Worm (Caenorhabditis elegans) whole organism, mixed stage, embryonic: ENCODE results near the gene tmc-1.

Source experiments
- M03D4.4 ChIP-seq: sonication (generic microtip); optimal IDR thresholded peaks from 2 replicates; lab custom pipeline; 2017; ENCODE audit warnings: mild to moderate bottlenecking, missing genetic modification characterization, missing compliant biosample characterization
- bed-3 ChIP-seq: fragments of 200-800 bp; sonication (Bioruptor generic); optimal IDR thresholded peaks from 3 replicates; lab custom pipeline; 2018; ENCODE audit warnings: mild to moderate bottlenecking, missing genetic modification characterization, moderate library complexity, missing compliant biosample characterization
- blmp-1 ChIP-seq: fragments of 150-350 bp; optimal IDR thresholded peaks from 2 replicates; lab custom pipeline; 2014; ENCODE audit warnings: missing biosample characterization, missing genetic modification characterization
- ceh-39 ChIP-seq: fragments of 150-350 bp; optimal IDR thresholded peaks from 2 replicates; lab custom pipeline; 2014; ENCODE audit warnings: missing biosample characterization, missing genetic modification characterization
- ceh-43 ChIP-seq: fragments of 200-800 bp; sonication (Bioruptor generic); optimal IDR thresholded peaks from 2 replicates; lab custom pipeline; 2018; ENCODE audit warnings: mild to moderate bottlenecking, missing genetic modification characterization, moderate library complexity, missing compliant biosample characterization
- ceh-83 ChIP-seq: fragments of 200-800 bp; sonication (Bioruptor generic); optimal IDR thresholded peaks from 2 replicates; lab custom pipeline; 2018; ENCODE audit warnings: mild to moderate bottlenecking, missing genetic modification characterization, missing compliant biosample characterization
- ces-1 ChIP-seq: fragments of 150-350 bp; optimal IDR thresholded peaks from 2 replicates; lab custom pipeline; 2014; ENCODE audit warnings: missing biosample characterization, missing genetic modification reagents, missing genetic modification characterization
- cnd-1 ChIP-seq: fragments of 200-800 bp; sonication (Bioruptor generic); optimal IDR thresholded peaks from 2 replicates; lab custom pipeline; 2018; ENCODE audit warnings: mild to moderate bottlenecking, missing genetic modification characterization, missing compliant biosample characterization
- drap-1 ChIP-seq: fragments of 200-800 bp; sonication (Bioruptor generic); optimal IDR thresholded peaks from 3 replicates; lab custom pipeline; 2018; ENCODE audit warnings: mild to moderate bottlenecking, missing genetic modification characterization, missing compliant biosample characterization
- elt-1 ChIP-seq: sonication (generic microtip); optimal IDR thresholded peaks from 2 replicates; lab custom pipeline; 2017; ENCODE audit warnings: missing genetic modification characterization, mild to moderate bottlenecking, missing compliant biosample characterization, antibody characterized with exemption, moderate library complexity, borderline replicate concordance; ENCODE audit not compliant: insufficient read depth
- flh-1 ChIP-seq: fragments of 200-800 bp; sonication (Bioruptor generic); optimal IDR thresholded peaks from 2 replicates; lab custom pipeline; 2018; ENCODE audit warnings: mild to moderate bottlenecking, missing genetic modification characterization, moderate library complexity, missing compliant biosample characterization
- ham-2 ChIP-seq: fragments of 200-800 bp; sonication (Bioruptor generic); optimal IDR thresholded peaks from 2 replicates; lab custom pipeline; 2018; ENCODE audit warnings: mild to moderate bottlenecking, missing genetic modification characterization, missing compliant biosample characterization
- hlh-1 ChIP-seq: fragments of 150-350 bp; optimal IDR thresholded peaks from 2 replicates; lab custom pipeline; 2014; ENCODE audit warnings: missing biosample characterization, missing genetic modification reagents, missing genetic modification characterization
- lin-13 ChIP-seq: fragments of 150-350 bp; optimal IDR thresholded peaks from 2 replicates; lab custom pipeline; 2014; ENCODE audit warnings: missing biosample characterization, missing genetic modification characterization
- lin-32 ChIP-seq: fragments of 200-800 bp; sonication (Bioruptor generic); optimal IDR thresholded peaks from 2 replicates; lab custom pipeline; 2018; ENCODE audit warnings: mild to moderate bottlenecking, missing genetic modification characterization, missing compliant biosample characterization
- lsy-2 ChIP-seq: fragments of 150-350 bp; optimal IDR thresholded peaks from 2 replicates; lab custom pipeline; 2014; ENCODE audit warnings: missing biosample characterization, missing genetic modification characterization
- mab-5 ChIP-seq: fragments of 150-350 bp; optimal IDR thresholded peaks from 2 replicates; lab custom pipeline; 2014; ENCODE audit warnings: missing biosample characterization, missing genetic modification characterization
- mep-1 ChIP-seq: fragments of 150-350 bp; optimal IDR thresholded peaks from 2 replicates; lab custom pipeline; 2017; ENCODE audit warnings: missing biosample characterization, missing genetic modification reagents, missing genetic modification characterization, inconsistent platforms
- mls-2 ChIP-seq: sonication (generic microtip); optimal IDR thresholded peaks from 2 replicates; lab custom pipeline; 2016; ENCODE audit warnings: mild to moderate bottlenecking, missing genetic modification characterization, moderate library complexity, missing compliant biosample characterization
- nhr-237 ChIP-seq: fragments of 150-350 bp; optimal IDR thresholded peaks from 2 replicates; lab custom pipeline; 2014; ENCODE audit warnings: missing biosample characterization, missing genetic modification characterization
- nhr-28 ChIP-seq: fragments of 150-350 bp; optimal IDR thresholded peaks from 2 replicates; lab custom pipeline; 2014; ENCODE audit warnings: missing biosample characterization, missing genetic modification characterization
- nhr-76 ChIP-seq: sonication (generic microtip); optimal IDR thresholded peaks from 2 replicates; lab custom pipeline; 2017; ENCODE audit warnings: missing biosample characterization, missing genetic modification characterization
- sem-2 ChIP-seq: fragments of 200-800 bp; sonication (Bioruptor generic); optimal IDR thresholded peaks from 2 replicates; lab custom pipeline; 2018; ENCODE audit warnings: mild to moderate bottlenecking, missing genetic modification characterization, missing compliant biosample characterization
- snpc-4 ChIP-seq: fragments of 150-350 bp; optimal IDR thresholded peaks from 2 replicates; lab custom pipeline; 2014; ENCODE audit warnings: missing biosample characterization, missing genetic modification characterization
- sptf-1 ChIP-seq: sonication (generic microtip); optimal IDR thresholded peaks from 2 replicates; lab custom pipeline; 2017; ENCODE audit warnings: mild to moderate bottlenecking, missing genetic modification characterization, moderate library complexity, missing compliant biosample characterization
- unc-120 ChIP-seq: sonication (generic microtip); optimal IDR thresholded peaks from 2 replicates; lab custom pipeline; 2017; ENCODE audit warnings: missing genetic modification characterization, missing compliant biosample characterization; ENCODE audit not compliant: poor library complexity, severe bottlenecking
- unc-62 ChIP-seq: fragments of 150-350 bp; optimal IDR thresholded peaks from 2 replicates; lab custom pipeline; 2014; ENCODE audit warnings: missing biosample characterization, missing genetic modification reagents, missing genetic modification characterization
- zip-8 ChIP-seq: fragments of 150-350 bp; optimal IDR thresholded peaks from 2 replicates; lab custom pipeline; 2014; ENCODE audit warnings: missing biosample characterization, missing genetic modification characterization

The tmc-1 gene

ce11 chrX:1167234-1167633 lies 5.2 kb downstream of the tmc-1 start:
- TF ChIP-seq sptf-1 (tag; lab: Kevin White, UChicago) (no peak), unc-120 (tag; lab: Kevin White, UChicago) (peak; percentile 11)

DNA sequence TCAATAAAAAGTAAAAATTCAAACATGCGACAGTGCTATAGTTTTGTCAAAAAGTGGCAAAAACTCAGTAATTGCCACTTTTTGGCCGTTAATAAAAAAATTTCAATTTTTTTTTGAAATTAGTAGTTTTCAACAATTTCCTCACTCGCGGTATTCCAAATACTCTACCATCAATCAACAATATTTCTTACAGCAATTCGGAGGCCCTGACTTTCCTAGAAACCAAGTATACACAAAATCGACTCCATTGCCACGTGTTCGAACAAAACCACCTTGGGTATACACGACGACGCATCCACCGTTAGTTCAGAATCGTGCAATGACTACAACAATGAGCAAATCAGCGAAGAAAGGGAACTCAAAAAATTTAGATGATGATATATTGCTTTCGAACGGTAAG lies 9.6 kb downstream of the tmc-1 start:
- TF ChIP-seq blmp-1 (tag; lab: Kevin White, UChicago) (no peak), sem-2 (GFP tag; lab: Kevin White, UChicago) (no peak), hlh-1 (tag; lab: Kevin White, UChicago) (no peak), flh-1 (GFP tag; lab: Kevin White, UChicago) (no peak), nhr-76 (tag; lab: Kevin White, UChicago) (no peak), ceh-39 (tag; lab: Kevin White, UChicago) (no peak), ceh-43 (GFP tag; lab: Kevin White, UChicago) (no peak), M03D4.4 (no peak), nhr-28 (tag; lab: Kevin White, UChicago) (no peak), zip-8 (tag; lab: Kevin White, UChicago) (no peak), nhr-237 (tag; lab: Kevin White, UChicago) (no peak), elt-1 (tag; lab: Kevin White, UChicago) (no peak), mep-1 (tag; lab: Kevin White, UChicago) (no peak), ham-2 (GFP tag; lab: Kevin White, UChicago) (no peak), cnd-1 (tag; lab: Kevin White, UChicago) (no peak), ceh-83 (GFP tag; lab: Kevin White, UChicago) (no peak), mls-2 (no peak), unc-62 (GFP tag; lab: Kevin White, UChicago) (no peak), lin-32 (GFP tag; lab: Kevin White, UChicago) (no peak)
- TF ChIP-seq, all 35 proteins: peak for 0

DNA sequence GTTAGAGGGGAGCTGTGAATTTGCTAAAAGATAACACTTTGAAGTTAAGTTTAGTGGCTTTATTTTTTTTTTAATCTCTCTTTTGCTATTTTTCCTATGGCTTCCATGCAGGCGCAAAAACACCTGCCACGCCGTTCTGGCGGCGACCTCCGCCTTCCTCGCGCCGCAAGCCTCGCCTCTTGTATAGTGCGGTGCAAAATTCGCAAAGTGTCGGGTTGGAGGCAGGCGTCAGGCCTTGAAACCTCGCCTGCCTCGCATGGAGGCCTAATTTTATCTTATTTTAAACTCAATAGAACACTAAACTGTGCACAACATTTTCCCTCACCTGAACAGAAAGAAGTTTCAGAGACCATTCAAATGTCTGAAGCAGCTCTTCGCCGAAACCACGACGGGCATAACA lies 10.0 kb downstream of the tmc-1 start:
- TF ChIP-seq mab-5 = no peak
- TF ChIP-seq blmp-1 (tag; lab: Kevin White, UChicago) = no peak
- no peak for TF ChIP-seq lin-13 (tag; lab: Kevin White, UChicago)
- no peak for TF ChIP-seq bed-3 (GFP tag; lab: Kevin White, UChicago)
- no peak for TF ChIP-seq cnd-1 (tag; lab: Kevin White, UChicago)
- TF ChIP-seq mls-2 = no peak

DNA sequence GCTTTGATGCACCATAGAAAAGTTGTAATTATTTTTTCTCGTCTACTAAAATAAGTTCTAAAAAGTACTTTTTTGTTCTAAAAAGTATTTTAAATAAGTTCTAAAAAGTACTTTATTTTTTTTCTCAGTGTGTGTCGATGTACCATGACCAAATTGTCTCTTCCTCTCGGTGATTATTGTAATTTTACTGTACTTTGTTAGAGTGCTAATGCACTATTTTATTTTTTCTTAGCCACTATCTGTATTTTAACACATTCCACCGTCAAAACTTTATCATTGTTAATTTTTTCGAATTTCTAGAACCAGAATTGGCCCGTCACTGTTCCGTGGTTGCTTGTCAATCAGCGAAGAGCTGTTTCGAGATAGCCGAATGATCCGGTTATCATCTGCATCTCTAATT lies 18.0 kb downstream of the tmc-1 start, which contains the start of gene hot-8:
TSS of gene hot-8 (plus strand) at position 301 of the 400 bp plus-strand sequence.
- no peak for TF ChIP-seq lin-32 (GFP tag; lab: Kevin White, UChicago)
- TF ChIP-seq snpc-4 = no peak
- TF ChIP-seq sptf-1 (tag; lab: Kevin White, UChicago) = no peak
- no peak for TF ChIP-seq mep-1 (tag; lab: Kevin White, UChicago)

- TF ChIP-seq sem-2 (GFP tag; lab: Kevin White, UChicago) = no peak
- TF ChIP-seq ces-1 = peak; percentile 52
- TF ChIP-seq, all 35 proteins: peak for 1
These were observed 19.4 kb downstream of the tmc-1 start for ce11 chrX:1181271-1181958.

DNA sequence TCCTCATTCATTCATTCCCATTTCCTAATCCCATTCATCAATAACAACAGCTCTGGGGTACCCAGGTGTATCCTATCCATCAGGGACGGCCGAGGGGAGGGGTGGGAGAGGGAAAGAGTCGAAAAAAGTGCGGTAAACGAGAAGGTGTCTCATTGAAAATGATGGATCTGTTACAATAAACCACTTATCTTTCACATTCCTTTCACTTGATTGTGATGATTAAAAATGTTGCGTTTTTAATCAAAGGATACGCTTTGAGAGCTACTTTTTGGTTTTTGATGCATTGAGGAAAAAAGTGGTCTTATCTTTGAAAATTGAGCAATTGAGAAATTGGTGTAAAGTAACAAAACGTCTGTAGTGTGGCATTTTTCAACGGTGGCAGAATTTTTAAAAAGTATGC lies 21.3 kb downstream of the tmc-1 start:
- TF ChIP-seq lin-32 (GFP tag; lab: Kevin White, UChicago) (no peak), zip-8 (tag; lab: Kevin White, UChicago) (no peak), hlh-1 (tag; lab: Kevin White, UChicago) (peak; percentile 4), ceh-43 (GFP tag; lab: Kevin White, UChicago) (no peak), unc-62 (GFP tag; lab: Kevin White, UChicago) (peak; percentile 67), ceh-83 (GFP tag; lab: Kevin White, UChicago) (no peak), drap-1 (GFP tag; lab: Kevin White, UChicago) (no peak), lsy-2 (tag; lab: Kevin White, UChicago) (no peak)
- TF ChIP-seq, all 35 proteins: peak for 2
